Worm (Caenorhabditis elegans) whole organism, midembryonic: ENCODE measurements around the gene C50F4.8.

Source experiments
- T22C8.4 ChIP-seq: fragments of 200-800 bp; sonication (Bioruptor generic); IDR thresholded peaks from 2 replicates; pipeline ENCODE4 v1.3.6; 2022; ENCODE audit warnings: missing genetic modification characterization, missing compliant biosample characterization
- cog-1 ChIP-seq: sonication (generic microtip); optimal IDR thresholded peaks from 2 replicates; lab custom pipeline; 2016; ENCODE audit warnings: missing genetic modification characterization, missing compliant biosample characterization
- flt-1 ChIP-seq: fragments of 200-800 bp; sonication (Bioruptor generic); IDR thresholded peaks from 2 replicates; pipeline ENCODE4 v1.3.6; 2022; ENCODE audit warnings: missing genetic modification characterization, missing compliant biosample characterization
- klf-2 ChIP-seq: fragments of 200-800 bp; sonication (Bioruptor generic); conservative IDR thresholded peaks from 2 replicates; pipeline ENCODE4 v1.3.6; 2022; ENCODE audit warnings: missing genetic modification reagents, missing genetic modification characterization, missing compliant biosample characterization
- med-1 ChIP-seq: sonication (generic microtip); optimal IDR thresholded peaks from 2 replicates; lab custom pipeline; 2017; ENCODE audit warnings: missing genetic modification characterization, mild to moderate bottlenecking, missing compliant biosample characterization, antibody characterized with exemption, missing genetic modification reagents; ENCODE audit not compliant: insufficient read depth
- ref-1 ChIP-seq: fragments of 200-800 bp; sonication (Bioruptor generic); conservative IDR thresholded peaks from 2 replicates; pipeline ENCODE4 v1.3.6; 2022; ENCODE audit warnings: missing genetic modification reagents, missing genetic modification characterization, missing compliant biosample characterization
- tab-1 ChIP-seq: fragments of 200-800 bp; sonication (Bioruptor generic); IDR thresholded peaks from 2 replicates; pipeline ENCODE4 v1.3.6; 2022; ENCODE audit warnings: missing genetic modification characterization, missing compliant biosample characterization
- ztf-23 ChIP-seq: fragments of 200-800 bp; sonication (Bioruptor generic); IDR thresholded peaks from 2 replicates; pipeline ENCODE4 v1.3.6; 2022; ENCODE audit warnings: missing genetic modification reagents, missing genetic modification characterization, missing compliant biosample characterization
- ztf-29 ChIP-seq: fragments of 200-800 bp; sonication (Bioruptor generic); IDR thresholded peaks from 2 replicates; pipeline ENCODE4 v1.3.6; 2022; ENCODE audit warnings: missing genetic modification reagents, missing genetic modification characterization, missing compliant biosample characterization

DNA sequence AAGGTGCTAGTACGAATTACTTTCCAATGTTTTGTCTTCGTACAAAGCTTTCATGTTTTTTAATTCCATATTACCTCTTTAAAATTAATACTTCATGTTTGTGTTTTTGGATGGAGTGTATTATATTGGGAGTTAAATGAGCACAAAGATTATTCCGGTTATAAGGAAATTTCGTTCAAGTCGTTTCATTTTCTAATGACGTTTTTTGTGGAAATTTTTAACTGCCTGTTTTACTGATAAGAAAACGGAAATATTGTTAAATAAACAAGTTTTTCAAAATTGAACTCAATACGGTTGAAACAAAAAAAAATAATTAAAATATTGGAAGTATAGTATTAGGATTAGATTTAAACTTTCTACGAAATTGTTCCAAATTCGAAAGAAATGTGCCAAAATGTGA is 8.7 kb upstream of the C50F4.8 start:
- TF ChIP-seq med-1 (GFP tag; lab: Kevin White, UChicago) (no peak), ztf-29 (GFP tag; lab: Robert Waterston, UW) (no peak), ref-1 (GFP tag; lab: Robert Waterston, UW) (no peak), cog-1 (tag; lab: Kevin White, UChicago) (no peak), ztf-23 (no peak), tab-1 (GFP tag; lab: Robert Waterston, UW) (no peak), flt-1 (no peak), klf-2 (GFP tag; lab: Robert Waterston, UW) (no peak), T22C8.4 (GFP tag; lab: Robert Waterston, UW) (no peak)
